Worm (Caenorhabditis elegans) whole organism, L1 larva: ENCODE measurements around the gene tbg-1.

Experiments used
- C16A3.4 ChIP-seq: fragments of 150-350 bp; optimal IDR thresholded peaks from 2 replicates; lab custom pipeline; 2014; ENCODE audit warnings: missing biosample characterization, missing genetic modification characterization
- ceh-88 ChIP-seq: fragments of 200-800 bp; sonication (Bioruptor generic); IDR thresholded peaks from 2 replicates; pipeline ENCODE4 v1.3.6; 2022; ENCODE audit warnings: missing genetic modification characterization, missing compliant biosample characterization
- dpl-1 ChIP-seq, 3 experiments: fragments of 150-350 bp in 2 of 3; sonication (generic microtip) in 1 of 3; optimal IDR thresholded peaks; 2 replicates each; lab custom pipeline; 2014 to 2017; ENCODE audit warnings: missing biosample characterization in 3 of 3, missing genetic modification characterization in 3 of 3, missing genetic modification reagents in 3 of 3
- efl-1 ChIP-seq, 4 experiments: fragments of 150-350 bp; optimal IDR thresholded peaks in 3 of 4; peaks in 1 of 4; 1 replicate in 1 of 4; 2 replicates in 3 of 4; lab custom pipeline; 2014; ENCODE audit warnings: missing biosample characterization in 2 of 4, missing genetic modification characterization in 2 of 4, missing genetic modification reagents in 2 of 4
- lin-13 ChIP-seq: fragments of 150-350 bp; optimal IDR thresholded peaks from 2 replicates; lab custom pipeline; 2014; ENCODE audit warnings: missing biosample characterization, missing genetic modification reagents, missing genetic modification characterization
- mef-2 ChIP-seq: fragments of 150-350 bp; optimal IDR thresholded peaks from 2 replicates; lab custom pipeline; 2014; ENCODE audit warnings: missing biosample characterization, missing genetic modification characterization
- nhr-11 ChIP-seq: fragments of 150-350 bp; optimal IDR thresholded peaks from 2 replicates; lab custom pipeline; 2014; ENCODE audit warnings: missing biosample characterization, missing genetic modification characterization
- nhr-28 ChIP-seq: fragments of 150-350 bp; optimal IDR thresholded peaks from 2 replicates; lab custom pipeline; 2014; ENCODE audit warnings: missing biosample characterization, missing genetic modification characterization
- snpc-4 ChIP-seq: fragments of 150-350 bp; optimal IDR thresholded peaks from 2 replicates; lab custom pipeline; 2014; ENCODE audit warnings: missing biosample characterization, missing genetic modification characterization
- unc-130 ChIP-seq: fragments of 150-350 bp; optimal IDR thresholded peaks from 2 replicates; lab custom pipeline; 2017; ENCODE audit warnings: missing biosample characterization, missing genetic modification characterization, inconsistent platforms
- unc-86 ChIP-seq: sonication (generic microtip); optimal IDR thresholded peaks from 2 replicates; lab custom pipeline; 2016; ENCODE audit warnings: missing genetic modification characterization, missing compliant biosample characterization
- ztf-11 ChIP-seq, 2 experiments: sonication (generic microtip); optimal IDR thresholded peaks; 2 replicates each; lab custom pipeline; 2016 to 2017; ENCODE audit warnings: missing genetic modification characterization in 2 of 2, missing biosample characterization in 1 of 2, missing compliant biosample characterization in 1 of 2

- TF ChIP-seq C16A3.4 (no peak), efl-1 (optimal IDR thresholded peaks at IDR 0.05; lab: Kevin White, UChicago) (no peak), efl-1 (GFP tag; optimal IDR thresholded peaks at IDR 0.05 in 1 of 2; lab: Kevin White, UChicago) (no peak), unc-86 (tag; lab: Kevin White, UChicago) (no peak), nhr-28 (no peak), snpc-4 (tag; lab: Kevin White, UChicago) (no peak), unc-130 (tag; lab: Kevin White, UChicago) (no peak), ztf-11 (tag; optimal IDR thresholded peaks at IDR 0.05; lab: Kevin White, UChicago) (no peak), ceh-88 (GFP tag; lab: Robert Waterston, UW) (no peak), mef-2 (no peak), nhr-11 (tag; lab: Kevin White, UChicago) (no peak), dpl-1 (GFP tag; optimal IDR thresholded peaks at IDR 0.05; lab: Kevin White, UChicago) (no peak), lin-13 (GFP tag; lab: Kevin White, UChicago) (no peak)
Observed at ce11 chrIII:9645099-9645498, 16.1 kb upstream of the tbg-1 start.
